Worm (Caenorhabditis elegans) whole organism, L2 larva: ENCODE measurements around the gene his-41.

ENCODE experiments used
- C34F6.9 ChIP-seq: fragments of 150-350 bp; optimal IDR thresholded peaks from 2 replicates; lab custom pipeline; 2014; ENCODE audit warnings: missing biosample characterization, missing genetic modification characterization
- F13H6.1 ChIP-seq: sonication (generic microtip); optimal IDR thresholded peaks from 2 replicates; lab custom pipeline; 2016; ENCODE audit warnings: missing genetic modification characterization, missing compliant biosample characterization
- R02D3.7 ChIP-seq: fragments of 150-350 bp; optimal IDR thresholded peaks from 2 replicates; lab custom pipeline; 2014; ENCODE audit warnings: missing biosample characterization, missing genetic modification characterization
- Y55F3AM.14 ChIP-seq: fragments of 200-800 bp; sonication (Bioruptor generic); optimal IDR thresholded peaks from 2 replicates; lab custom pipeline; 2018; ENCODE audit warnings: mild to moderate bottlenecking, missing genetic modification characterization, missing compliant biosample characterization
- alr-1 ChIP-seq: fragments of 150-350 bp; optimal IDR thresholded peaks from 2 replicates; lab custom pipeline; 2014; ENCODE audit warnings: missing biosample characterization, missing genetic modification characterization
- aly-2 ChIP-seq: fragments of 150-350 bp; optimal IDR thresholded peaks from 2 replicates; lab custom pipeline; 2014; ENCODE audit warnings: missing biosample characterization, missing genetic modification characterization
- ama-1 ChIP-seq: fragments of 150-350 bp; optimal IDR thresholded peaks from 2 replicates; lab custom pipeline; 2018; ENCODE audit warnings: inconsistent platforms
- blmp-1 ChIP-seq: sonication (generic microtip); optimal IDR thresholded peaks from 2 replicates; lab custom pipeline; 2017; ENCODE audit warnings: missing genetic modification characterization, mild to moderate bottlenecking, missing compliant biosample characterization, antibody characterized with exemption, moderate library complexity; ENCODE audit not compliant: insufficient read depth
- ceh-16 ChIP-seq: fragments of 150-350 bp; optimal IDR thresholded peaks from 2 replicates; lab custom pipeline; 2014; ENCODE audit warnings: missing biosample characterization, missing genetic modification characterization
- ceh-82 ChIP-seq: fragments of 150-350 bp; optimal IDR thresholded peaks from 2 replicates; lab custom pipeline; 2014; ENCODE audit warnings: missing biosample characterization, missing genetic modification characterization
- crh-2 ChIP-seq: sonication (generic microtip); optimal IDR thresholded peaks from 2 replicates; lab custom pipeline; 2017; ENCODE audit warnings: missing biosample characterization, missing genetic modification characterization
- dmd-4 ChIP-seq: sonication (generic microtip); optimal IDR thresholded peaks from 2 replicates; lab custom pipeline; 2017; ENCODE audit warnings: missing biosample characterization, missing genetic modification characterization
- egl-27 ChIP-seq: sonication (generic microtip); optimal IDR thresholded peaks from 3 replicates; lab custom pipeline; 2017; ENCODE audit warnings: missing biosample characterization, missing genetic modification reagents, missing genetic modification characterization
- elt-3 ChIP-seq: sonication (generic microtip); optimal IDR thresholded peaks from 2 replicates; lab custom pipeline; 2017; ENCODE audit warnings: missing biosample characterization, missing genetic modification characterization
- fos-1 ChIP-seq: fragments of 150-350 bp; optimal IDR thresholded peaks from 2 replicates; lab custom pipeline; 2014; ENCODE audit warnings: missing biosample characterization, missing genetic modification characterization
- gmeb-1 ChIP-seq: fragments of 150-350 bp; optimal IDR thresholded peaks from 2 replicates; lab custom pipeline; 2014; ENCODE audit warnings: missing biosample characterization, missing genetic modification characterization
- lin-11 ChIP-seq: fragments of 150-350 bp; sonication (generic microtip); optimal IDR thresholded peaks from 2 replicates; lab custom pipeline; 2014; ENCODE audit warnings: missing biosample characterization, missing genetic modification characterization, inconsistent platforms, mixed read lengths
- lin-13 ChIP-seq: fragments of 150-350 bp; optimal IDR thresholded peaks from 2 replicates; lab custom pipeline; 2014; ENCODE audit warnings: missing biosample characterization, missing genetic modification reagents, missing genetic modification characterization
- lin-39 ChIP-seq: fragments of 150-350 bp; optimal IDR thresholded peaks from 2 replicates; lab custom pipeline; 2014; ENCODE audit warnings: missing biosample characterization, missing genetic modification reagents, missing genetic modification characterization
- lsy-2 ChIP-seq, 2 experiments: fragments of 150-350 bp in 1 of 2; sonication (generic microtip) in 1 of 2; optimal IDR thresholded peaks; 2 replicates each; lab custom pipeline; 2014 to 2017; ENCODE audit warnings: missing biosample characterization in 2 of 2, missing genetic modification characterization in 2 of 2
- mab-5 ChIP-seq: fragments of 150-350 bp; optimal IDR thresholded peaks from 2 replicates; lab custom pipeline; 2014; ENCODE audit warnings: missing biosample characterization, missing genetic modification characterization
- mbf-1 ChIP-seq: sonication (generic microtip); optimal IDR thresholded peaks from 2 replicates; lab custom pipeline; 2017; ENCODE audit warnings: missing biosample characterization, missing genetic modification characterization
- mdl-1 ChIP-seq, 2 experiments: fragments of 150-350 bp in 1 of 2; sonication (generic microtip) in 1 of 2; optimal IDR thresholded peaks; 2 replicates each; lab custom pipeline; 2017; ENCODE audit warnings: missing biosample characterization in 2 of 2, missing genetic modification characterization in 2 of 2
- nhr-10 ChIP-seq: sonication (generic microtip); optimal IDR thresholded peaks from 2 replicates; lab custom pipeline; 2017; ENCODE audit warnings: missing biosample characterization, missing genetic modification characterization
- nhr-11 ChIP-seq: fragments of 150-350 bp; optimal IDR thresholded peaks from 2 replicates; lab custom pipeline; 2014; ENCODE audit warnings: missing biosample characterization, missing genetic modification characterization
- nhr-12 ChIP-seq: fragments of 150-350 bp; optimal IDR thresholded peaks from 2 replicates; lab custom pipeline; 2014; ENCODE audit warnings: missing biosample characterization, missing genetic modification characterization
- nhr-129 ChIP-seq: fragments of 150-350 bp; optimal IDR thresholded peaks from 2 replicates; lab custom pipeline; 2014; ENCODE audit warnings: missing biosample characterization, missing genetic modification characterization
- nhr-21 ChIP-seq: fragments of 150-350 bp; optimal IDR thresholded peaks from 2 replicates; lab custom pipeline; 2014; ENCODE audit warnings: missing biosample characterization, missing genetic modification characterization
- nhr-23 ChIP-seq: fragments of 150-350 bp; optimal IDR thresholded peaks from 2 replicates; lab custom pipeline; 2014; ENCODE audit warnings: missing biosample characterization, missing genetic modification reagents, missing genetic modification characterization
- nhr-237 ChIP-seq: fragments of 150-350 bp; optimal IDR thresholded peaks from 2 replicates; lab custom pipeline; 2014; ENCODE audit warnings: missing biosample characterization, missing genetic modification characterization
- nhr-25 ChIP-seq: fragments of 150-350 bp; sonication (generic microtip); optimal IDR thresholded peaks from 3 replicates; lab custom pipeline; 2014; ENCODE audit warnings: missing biosample characterization, missing genetic modification characterization
- nhr-6 ChIP-seq: fragments of 150-350 bp; optimal IDR thresholded peaks from 2 replicates; lab custom pipeline; 2014; ENCODE audit warnings: missing biosample characterization, missing genetic modification characterization
- nhr-77 ChIP-seq: fragments of 150-350 bp; optimal IDR thresholded peaks from 2 replicates; lab custom pipeline; 2014; ENCODE audit warnings: missing biosample characterization, missing genetic modification characterization
- sem-4 ChIP-seq: fragments of 150-350 bp; optimal IDR thresholded peaks from 2 replicates; lab custom pipeline; 2014; ENCODE audit warnings: missing biosample characterization, missing genetic modification reagents, missing genetic modification characterization
- skn-1 ChIP-seq: sonication (generic microtip); optimal IDR thresholded peaks from 2 replicates; lab custom pipeline; 2017; ENCODE audit warnings: missing biosample characterization, missing genetic modification characterization
- sma-3 ChIP-seq: sonication (generic microtip); optimal IDR thresholded peaks from 2 replicates; lab custom pipeline; 2016; ENCODE audit warnings: missing genetic modification reagents, missing genetic modification characterization, missing compliant biosample characterization
- sma-9 ChIP-seq, 2 experiments: fragments of 150-350 bp in 1 of 2; sonication (generic microtip) in 1 of 2; optimal IDR thresholded peaks; 2 replicates each; lab custom pipeline; 2014 to 2016; ENCODE audit warnings: missing genetic modification characterization in 2 of 2, mild to moderate bottlenecking in 1 of 2, missing biosample characterization in 1 of 2, missing compliant biosample characterization in 1 of 2, missing genetic modification reagents in 1 of 2, moderate library complexity in 1 of 2
- snpc-4 ChIP-seq: fragments of 150-350 bp; optimal IDR thresholded peaks from 2 replicates; lab custom pipeline; 2014; ENCODE audit warnings: missing biosample characterization, missing genetic modification characterization
- unc-39 ChIP-seq: fragments of 150-350 bp; optimal IDR thresholded peaks from 2 replicates; lab custom pipeline; 2014; ENCODE audit warnings: missing biosample characterization, missing genetic modification characterization
- unc-55 ChIP-seq: fragments of 150-350 bp; sonication (generic microtip); optimal IDR thresholded peaks from 3 replicates; lab custom pipeline; 2014; ENCODE audit warnings: missing biosample characterization, missing genetic modification reagents, missing genetic modification characterization
- unc-62 ChIP-seq: fragments of 150-350 bp; optimal IDR thresholded peaks from 2 replicates; lab custom pipeline; 2014; ENCODE audit warnings: missing biosample characterization, missing genetic modification reagents, missing genetic modification characterization
- ztf-1 ChIP-seq: fragments of 200-800 bp; sonication (Bioruptor generic); conservative IDR thresholded peaks from 2 replicates; pipeline ENCODE4 v1.3.6; 2022; ENCODE audit warnings: missing genetic modification characterization, missing compliant biosample characterization
- ztf-11 ChIP-seq: sonication (generic microtip); optimal IDR thresholded peaks from 2 replicates; lab custom pipeline; 2017; ENCODE audit warnings: missing biosample characterization, missing genetic modification characterization
- ztf-4 ChIP-seq: fragments of 150-350 bp; optimal IDR thresholded peaks from 2 replicates; lab custom pipeline; 2014; ENCODE audit warnings: missing biosample characterization, missing genetic modification characterization

his-41 gene

DNA sequence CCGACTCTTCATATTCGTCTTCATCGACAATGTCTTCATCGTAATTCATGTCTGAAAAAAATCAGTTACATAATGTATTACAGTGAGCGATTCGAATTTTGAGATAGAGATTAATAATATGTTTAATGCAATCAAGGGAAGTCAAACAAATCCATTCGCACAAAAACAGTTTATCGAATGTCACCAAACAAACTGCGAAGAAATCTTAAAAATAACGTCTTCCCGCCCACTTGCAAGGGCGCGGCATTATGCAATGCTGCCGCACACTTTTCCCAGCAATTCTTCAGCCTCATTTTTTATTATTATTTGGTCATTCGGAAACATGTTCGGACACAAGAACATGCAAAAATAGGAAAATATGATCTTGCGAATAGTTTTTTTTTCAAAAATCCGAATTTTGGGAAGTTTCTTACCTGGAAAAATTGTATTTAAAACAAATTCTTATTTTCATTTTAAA, 1.1 kb upstream of the his-41 start, which contains the start of gene mdf-1:
Gene mdf-1 (minus strand): TSS at position 51 of the 457 bp plus-strand sequence.
- TF ChIP-seq blmp-1 (peak; percentile 38), nhr-6 (no peak), gmeb-1 (peak; percentile 83), F13H6.1 (tag; lab: Kevin White, UChicago) (peak; percentile 59), ama-1 (lab: Kevin White, UChicago) (peak; percentile 47), Y55F3AM.14 (peak; percentile 28), nhr-129 (tag; lab: Kevin White, UChicago) (peak; percentile 83), sma-9 (GFP tag; optimal IDR thresholded peaks at IDR 0.05; lab: Kevin White, UChicago) (peak; percentile 60), sma-9 (tag; optimal IDR thresholded peaks at IDR 0.05; lab: Kevin White, UChicago) (no peak), fos-1 (tag; lab: Kevin White, UChicago) (peak; percentile 44), lsy-2 (tag; optimal IDR thresholded peaks at IDR 0.05; lab: Kevin White, UChicago) (peak in 1 of 2 experiments; percentile 79), unc-55 (GFP tag; lab: Kevin White, UChicago) (peak; percentile 83), ztf-4 (tag; lab: Kevin White, UChicago) (peak; percentile 39), sem-4 (peak; percentile 70), nhr-77 (tag; lab: Kevin White, UChicago) (no peak), mab-5 (tag; lab: Kevin White, UChicago) (peak; percentile 35), sma-3 (GFP tag; lab: Kevin White, UChicago) (peak; percentile 71), nhr-25 (peak; percentile 53), lin-39 (tag; lab: Kevin White, UChicago) (no peak), ceh-82 (no peak), egl-27 (tag; lab: Kevin White, UChicago) (no peak), crh-2 (tag; lab: Kevin White, UChicago) (peak; percentile 84), lin-13 (GFP tag; lab: Kevin White, UChicago) (peak; percentile 87), nhr-21 (peak; percentile 73), lin-11 (tag; lab: Kevin White, UChicago) (peak; percentile 54), ceh-16 (tag; lab: Kevin White, UChicago) (peak; percentile 11), snpc-4 (tag; lab: Kevin White, UChicago) (peak; percentile 37), alr-1 (tag; lab: Kevin White, UChicago) (no peak), C34F6.9 (peak; percentile 82)

DNA sequence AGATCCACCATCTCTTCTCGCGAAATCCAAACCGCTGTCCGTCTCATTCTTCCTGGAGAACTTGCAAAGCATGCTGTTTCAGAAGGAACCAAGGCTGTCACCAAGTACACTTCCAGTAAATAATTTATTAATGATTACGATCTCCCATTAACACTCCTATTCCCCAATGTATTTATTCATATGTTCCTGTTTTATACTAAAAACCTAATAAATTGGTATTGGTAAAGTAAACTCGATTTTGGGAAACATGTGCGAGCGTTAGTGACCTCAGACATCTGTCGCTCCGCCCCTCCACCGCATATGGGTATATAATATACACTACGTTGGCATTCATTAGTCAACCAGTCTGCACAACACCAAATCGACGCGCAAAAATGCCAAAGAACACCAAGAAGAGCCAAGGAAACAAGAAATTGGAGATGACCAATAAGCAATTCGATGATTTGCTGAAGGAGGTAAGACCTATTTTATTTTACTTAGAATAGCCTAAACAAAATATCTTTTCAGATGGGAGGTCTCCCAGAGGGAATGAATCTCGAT, 776 bp downstream of the his-41 start, which contains the start of gene C50F4.6:
Gene C50F4.6 (plus strand): TSS at position 51 of the 540 bp plus-strand sequence.
- TF ChIP-seq aly-2 (tag; lab: Kevin White, UChicago) (no peak), lsy-2 (tag; optimal IDR thresholded peaks at IDR 0.05; lab: Kevin White, UChicago) (peak in 1 of 2 experiments; percentile 13)

ce11 chrV:9546860-9547269, 1.5 kb downstream of the his-41 start, which contains the start of gene his-37:
TSS of gene his-37 (plus strand) at chrV:9547105.
- no peak for TF ChIP-seq aly-2 (tag; lab: Kevin White, UChicago)
- TF ChIP-seq nhr-10 (tag; lab: Kevin White, UChicago) = peak; percentile 91
- TF ChIP-seq unc-62 (GFP tag; lab: Kevin White, UChicago) = peak; percentile 92
- peak; percentile 90 for TF ChIP-seq nhr-237
- no peak for TF ChIP-seq mbf-1 (tag; lab: Kevin White, UChicago)
- TF ChIP-seq lsy-2 (tag; optimal IDR thresholded peaks at IDR 0.05; lab: Kevin White, UChicago) = peak; percentile 94 to 97
- peak; percentile 96 for TF ChIP-seq egl-27 (tag; lab: Kevin White, UChicago)
- peak; percentile 90 to 92 for TF ChIP-seq mdl-1 (tag; optimal IDR thresholded peaks at IDR 0.05; lab: Kevin White, UChicago)
- TF ChIP-seq lin-39 (tag; lab: Kevin White, UChicago) = peak; percentile 68
- no peak for TF ChIP-seq nhr-23 (tag; lab: Kevin White, UChicago)
- peak; percentile 99 for TF ChIP-seq nhr-6
- peak; percentile 100 for TF ChIP-seq sma-3 (GFP tag; lab: Kevin White, UChicago)
- peak; percentile 93 for TF ChIP-seq ceh-16 (tag; lab: Kevin White, UChicago)
- peak; percentile 88 for TF ChIP-seq ceh-82
- peak; percentile 92 for TF ChIP-seq nhr-77 (tag; lab: Kevin White, UChicago)
- TF ChIP-seq ztf-4 (tag; lab: Kevin White, UChicago) = peak; percentile 98
- peak; percentile 99 for TF ChIP-seq nhr-25
- TF ChIP-seq elt-3 = no peak
- TF ChIP-seq dmd-4 (tag; lab: Kevin White, UChicago) = peak; percentile 66
- TF ChIP-seq alr-1 (tag; lab: Kevin White, UChicago) = no peak
- peak; percentile 71 for TF ChIP-seq nhr-12 (tag; lab: Kevin White, UChicago)
- peak; percentile 41 for TF ChIP-seq unc-39 (tag; lab: Kevin White, UChicago)
- peak; percentile 38 for TF ChIP-seq ztf-11 (tag; lab: Kevin White, UChicago)
- TF ChIP-seq unc-55 (GFP tag; lab: Kevin White, UChicago) = peak; percentile 98
- TF ChIP-seq skn-1 (tag; lab: Kevin White, UChicago) = peak; percentile 91
- TF ChIP-seq C34F6.9 = peak; percentile 100
- TF ChIP-seq nhr-11 (tag; lab: Kevin White, UChicago) = peak; percentile 67
- peak; percentile 95 for TF ChIP-seq blmp-1
- TF ChIP-seq nhr-21 = peak; percentile 99
- peak; percentile 99 for TF ChIP-seq nhr-129 (tag; lab: Kevin White, UChicago)
- peak; percentile 98 for TF ChIP-seq F13H6.1 (tag; lab: Kevin White, UChicago)
- no peak for TF ChIP-seq ztf-1 (GFP tag; lab: Robert Waterston, UW)
- TF ChIP-seq Y55F3AM.14 = peak; percentile 98
- peak; percentile 99 for TF ChIP-seq sem-4
- TF ChIP-seq R02D3.7 (tag; lab: Kevin White, UChicago) = peak; percentile 72
- peak; percentile 95 for TF ChIP-seq gmeb-1
- peak; percentile 94 for TF ChIP-seq mab-5 (tag; lab: Kevin White, UChicago)
- peak; percentile 98 for TF ChIP-seq sma-9 (GFP tag; optimal IDR thresholded peaks at IDR 0.05; lab: Kevin White, UChicago)
- no peak for TF ChIP-seq sma-9 (tag; optimal IDR thresholded peaks at IDR 0.05; lab: Kevin White, UChicago)
- peak; percentile 98 for TF ChIP-seq lin-13 (GFP tag; lab: Kevin White, UChicago)
